Worm (Caenorhabditis elegans): ENCODE measurements around the gene C09G12.17.

- TF ChIP-seq unc-62 (GFP tag; optimal IDR thresholded peaks at IDR 0.05): no peak
- no peak for TF ChIP-seq nhr-12 (tag; optimal IDR thresholded peaks at IDR 0.05)
Measured at ce11 chrIV:3545060-3545459, 48.8 kb upstream of the C09G12.17 start.

All from whole organism, mixed stage, embryonic.